Worm (Caenorhabditis elegans) whole organism, L4 larva: ENCODE data around the gene ZK809.1.

Experiments
- D1046.2 ChIP-seq: fragments of 200-800 bp; sonication (Bioruptor generic); IDR thresholded peaks from 2 replicates; pipeline ENCODE4 v1.3.6; 2022; ENCODE audit warnings: missing genetic modification characterization, missing compliant biosample characterization
- F44E2.7 ChIP-seq: fragments of 200-800 bp; sonication (Bioruptor generic); IDR thresholded peaks from 2 replicates; pipeline ENCODE4 v2.1.2; 2022; ENCODE audit warnings: missing genetic modification characterization, missing compliant biosample characterization
- R02D3.7 ChIP-seq: fragments of 150-350 bp; sonication (generic microtip); optimal IDR thresholded peaks from 3 replicates; lab custom pipeline; 2014; ENCODE audit warnings: missing biosample characterization, missing genetic modification characterization
- T20F7.1 ChIP-seq: fragments of 200-800 bp; sonication (Bioruptor generic); optimal IDR thresholded peaks from 2 replicates; lab custom pipeline; 2018; ENCODE audit warnings: mild to moderate bottlenecking, missing genetic modification characterization, missing compliant biosample characterization
- Y75B8A.6 ChIP-seq: fragments of 200-800 bp; sonication (Bioruptor generic); IDR thresholded peaks from 2 replicates; pipeline ENCODE4 v1.3.6; 2022; ENCODE audit warnings: missing genetic modification reagents, missing genetic modification characterization, missing compliant biosample characterization
- ZK337.2 ChIP-seq: fragments of 200-800 bp; sonication (Bioruptor generic); IDR thresholded peaks from 2 replicates; pipeline ENCODE4 v1.3.6; 2022; ENCODE audit warnings: missing genetic modification reagents, missing genetic modification characterization, missing compliant biosample characterization
- aha-1 ChIP-seq: fragments of 150-350 bp; peaks from one replicate; lab custom pipeline; 2014; ENCODE audit warnings: missing biosample characterization, missing genetic modification characterization
- ama-1 ChIP-seq: fragments of 150-350 bp; optimal IDR thresholded peaks from 2 replicates; lab custom pipeline; 2014; ENCODE audit warnings: inconsistent platforms, mixed read lengths
- arid-1 ChIP-seq: fragments of 200-800 bp; sonication (Bioruptor generic); conservative IDR thresholded peaks from 2 replicates; pipeline ENCODE4 v1.3.6; 2022; ENCODE audit warnings: missing genetic modification reagents, missing genetic modification characterization, missing compliant biosample characterization
- attf-4 ChIP-seq: sonication (generic microtip); optimal IDR thresholded peaks from 3 replicates; lab custom pipeline; 2017; ENCODE audit warnings: missing biosample characterization, missing genetic modification characterization
- ceh-32 ChIP-seq: sonication (generic microtip); optimal IDR thresholded peaks from 2 replicates; lab custom pipeline; 2016; ENCODE audit warnings: mild to moderate bottlenecking, missing genetic modification characterization, missing compliant biosample characterization; ENCODE audit not compliant: poor library complexity
- ceh-44 ChIP-seq: fragments of 200-800 bp; sonication (Bioruptor generic); IDR thresholded peaks from 2 replicates; pipeline ENCODE4 v1.3.6; 2022; ENCODE audit warnings: missing genetic modification reagents, missing genetic modification characterization, missing compliant biosample characterization
- ces-1 ChIP-seq: fragments of 150-350 bp; sonication (generic microtip); optimal IDR thresholded peaks from 4 replicates; lab custom pipeline; 2014; ENCODE audit warnings: missing biosample characterization, missing genetic modification reagents, missing genetic modification characterization
- cey-2 ChIP-seq: sonication (generic microtip); optimal IDR thresholded peaks from 3 replicates; lab custom pipeline; 2017; ENCODE audit warnings: missing genetic modification characterization, mild to moderate bottlenecking, missing compliant biosample characterization, antibody characterized with exemption, borderline replicate concordance; ENCODE audit not compliant: insufficient read depth
- ctbp-1 ChIP-seq: fragments of 200-800 bp; sonication (Bioruptor generic); IDR thresholded peaks from 2 replicates; pipeline ENCODE4 v1.3.6; 2022; ENCODE audit warnings: missing genetic modification reagents, missing genetic modification characterization, missing compliant biosample characterization
- daf-16 ChIP-seq, 3 experiments: sonication (generic microtip); optimal IDR thresholded peaks; 2 replicates each; lab custom pipeline; 2016 to 2017; ENCODE audit warnings: missing genetic modification characterization in 3 of 3, missing genetic modification reagents in 3 of 3, mild to moderate bottlenecking in 2 of 3, missing compliant biosample characterization in 2 of 3, missing biosample characterization in 1 of 3, moderate library complexity in 1 of 3
- dmd-8 ChIP-seq: fragments of 200-800 bp; sonication (Bioruptor generic); IDR thresholded peaks from 2 replicates; pipeline ENCODE4 v1.3.6; 2022; ENCODE audit warnings: missing genetic modification characterization, missing compliant biosample characterization
- dmd-9 ChIP-seq: fragments of 200-800 bp; sonication (Bioruptor generic); IDR thresholded peaks from 2 replicates; pipeline ENCODE4 v1.3.6; 2022; ENCODE audit warnings: missing genetic modification reagents, missing genetic modification characterization, missing compliant biosample characterization
- dpl-1 ChIP-seq: fragments of 150-350 bp; optimal IDR thresholded peaks from 2 replicates; lab custom pipeline; 2014; ENCODE audit warnings: missing biosample characterization, missing genetic modification reagents, missing genetic modification characterization
- egl-27 ChIP-seq: sonication (generic microtip); optimal IDR thresholded peaks from 3 replicates; lab custom pipeline; 2017; ENCODE audit warnings: missing biosample characterization, missing genetic modification reagents, missing genetic modification characterization
- fos-1 ChIP-seq: fragments of 150-350 bp; optimal IDR thresholded peaks from 2 replicates; lab custom pipeline; 2014; ENCODE audit warnings: missing biosample characterization, missing genetic modification characterization
- gei-8 ChIP-seq: fragments of 200-800 bp; sonication (Bioruptor generic); optimal IDR thresholded peaks from 2 replicates; lab custom pipeline; 2018; ENCODE audit warnings: mild to moderate bottlenecking, missing genetic modification characterization, missing compliant biosample characterization
- hlh-11 ChIP-seq: fragments of 200-800 bp; sonication (Bioruptor generic); optimal IDR thresholded peaks from 2 replicates; lab custom pipeline; 2018; ENCODE audit warnings: mild to moderate bottlenecking, missing genetic modification characterization, missing compliant biosample characterization
- hmg-1.1 ChIP-seq: fragments of 200-800 bp; sonication (Bioruptor generic); IDR thresholded peaks from 2 replicates; pipeline ENCODE4 v1.3.6; 2022; ENCODE audit warnings: missing genetic modification reagents, missing genetic modification characterization, missing compliant biosample characterization
- jun-1 ChIP-seq: fragments of 150-350 bp; optimal IDR thresholded peaks from 2 replicates; lab custom pipeline; 2014; ENCODE audit warnings: missing biosample characterization, missing genetic modification reagents, missing genetic modification characterization
- lin-1 ChIP-seq: fragments of 200-800 bp; sonication (Bioruptor generic); IDR thresholded peaks from 2 replicates; pipeline ENCODE4 v1.3.6; 2022; ENCODE audit warnings: missing genetic modification reagents, missing genetic modification characterization, missing compliant biosample characterization
- lin-13 ChIP-seq: fragments of 150-350 bp; optimal IDR thresholded peaks from 2 replicates; lab custom pipeline; 2014; ENCODE audit warnings: missing biosample characterization, missing genetic modification reagents, missing genetic modification characterization
- lin-15B ChIP-seq: fragments of 150-350 bp; sonication (generic microtip); optimal IDR thresholded peaks from 3 replicates; lab custom pipeline; 2014; ENCODE audit warnings: missing biosample characterization, missing genetic modification characterization
- lin-29 ChIP-seq: fragments of 200-800 bp; sonication (Bioruptor generic); IDR thresholded peaks from 2 replicates; pipeline ENCODE4 v1.3.6; 2022; ENCODE audit warnings: missing genetic modification reagents, missing genetic modification characterization, missing compliant biosample characterization
- lin-38 ChIP-seq: fragments of 200-800 bp; sonication (Bioruptor generic); IDR thresholded peaks from 2 replicates; pipeline ENCODE4 v1.3.6; 2022; ENCODE audit warnings: missing genetic modification reagents, missing genetic modification characterization, missing compliant biosample characterization
- lir-3 ChIP-seq: sonication (generic microtip); optimal IDR thresholded peaks from 2 replicates; lab custom pipeline; 2016; ENCODE audit warnings: mild to moderate bottlenecking, missing genetic modification characterization, missing compliant biosample characterization
- mes-2 ChIP-seq: sonication (generic microtip); optimal IDR thresholded peaks from 2 replicates; lab custom pipeline; 2016; ENCODE audit warnings: missing genotype, mild to moderate bottlenecking, missing genetic modification characterization, missing compliant biosample characterization; ENCODE audit not compliant: poor library complexity, severe bottlenecking
- nhr-10 ChIP-seq: fragments of 150-350 bp; optimal IDR thresholded peaks from 2 replicates; lab custom pipeline; 2014; ENCODE audit warnings: missing biosample characterization, missing genetic modification characterization
- nhr-11 ChIP-seq: fragments of 150-350 bp; optimal IDR thresholded peaks from 2 replicates; lab custom pipeline; 2014; ENCODE audit warnings: missing biosample characterization, missing genetic modification characterization
- nhr-237 ChIP-seq: sonication (generic microtip); optimal IDR thresholded peaks from 2 replicates; lab custom pipeline; 2017; ENCODE audit warnings: missing biosample characterization, missing genetic modification characterization
- nhr-41 ChIP-seq: fragments of 200-800 bp; sonication (Bioruptor generic); IDR thresholded peaks from 2 replicates; pipeline ENCODE4 v1.3.6; 2022; ENCODE audit warnings: missing genetic modification reagents, missing genetic modification characterization, missing compliant biosample characterization
- nhr-42 ChIP-seq: fragments of 200-800 bp; sonication (Bioruptor generic); IDR thresholded peaks from 2 replicates; pipeline ENCODE4 v1.3.6; 2022; ENCODE audit warnings: missing genetic modification characterization, missing compliant biosample characterization
- nhr-76 ChIP-seq: fragments of 150-350 bp; optimal IDR thresholded peaks from 2 replicates; lab custom pipeline; 2014; ENCODE audit warnings: missing biosample characterization, missing genetic modification characterization
- nhr-77 ChIP-seq: fragments of 150-350 bp; optimal IDR thresholded peaks from 2 replicates; lab custom pipeline; 2014; ENCODE audit warnings: missing biosample characterization, missing genetic modification characterization
- pha-4 ChIP-seq, 2 experiments: fragments of 150-350 bp in 1 of 2; fragments of 200-800 bp in 1 of 2; sonication (Bioruptor generic) in 1 of 2; IDR thresholded peaks in 1 of 2; optimal IDR thresholded peaks in 1 of 2; 2 replicates each; pipeline versions ENCODE4 v1.3.6 to Lab custom; 2014 to 2022; ENCODE audit warnings: missing genetic modification characterization in 2 of 2, missing genetic modification reagents in 2 of 2, missing biosample characterization in 1 of 2, missing compliant biosample characterization in 1 of 2
- rbr-2 ChIP-seq: sonication (generic microtip); optimal IDR thresholded peaks from 2 replicates; lab custom pipeline; 2016; ENCODE audit warnings: missing genotype, missing genetic modification characterization, missing compliant biosample characterization
- saeg-2 ChIP-seq: fragments of 200-800 bp; sonication (Bioruptor generic); IDR thresholded peaks from 2 replicates; pipeline ENCODE4 v1.3.6; 2022; ENCODE audit warnings: missing genetic modification reagents, missing genetic modification characterization, missing compliant biosample characterization
- set-16 ChIP-seq: fragments of 200-800 bp; sonication (Bioruptor generic); IDR thresholded peaks from 2 replicates; pipeline ENCODE4 v1.3.6; 2022; ENCODE audit warnings: missing genetic modification reagents, missing genetic modification characterization, missing compliant biosample characterization
- spr-1 ChIP-seq: sonication (generic microtip); optimal IDR thresholded peaks from 2 replicates; lab custom pipeline; 2016; ENCODE audit warnings: mild to moderate bottlenecking, missing genetic modification characterization, missing compliant biosample characterization
- unc-130 ChIP-seq: sonication (generic microtip); optimal IDR thresholded peaks from 2 replicates; lab custom pipeline; 2016; ENCODE audit warnings: missing genetic modification reagents, missing genetic modification characterization, missing compliant biosample characterization
- zag-1 ChIP-seq: fragments of 150-350 bp; optimal IDR thresholded peaks from 2 replicates; lab custom pipeline; 2014; ENCODE audit warnings: missing biosample characterization, missing genetic modification characterization
- zfp-3 ChIP-seq: fragments of 200-800 bp; sonication (Bioruptor generic); conservative IDR thresholded peaks from 2 replicates; pipeline ENCODE4 v1.3.6; 2022; ENCODE audit warnings: missing genetic modification reagents, missing genetic modification characterization, missing compliant biosample characterization
- zip-11 ChIP-seq: fragments of 200-800 bp; sonication (Bioruptor generic); IDR thresholded peaks from 2 replicates; pipeline ENCODE4 v1.3.6; 2022; ENCODE audit warnings: missing genetic modification characterization, missing compliant biosample characterization

ZK809.1 gene

DNA sequence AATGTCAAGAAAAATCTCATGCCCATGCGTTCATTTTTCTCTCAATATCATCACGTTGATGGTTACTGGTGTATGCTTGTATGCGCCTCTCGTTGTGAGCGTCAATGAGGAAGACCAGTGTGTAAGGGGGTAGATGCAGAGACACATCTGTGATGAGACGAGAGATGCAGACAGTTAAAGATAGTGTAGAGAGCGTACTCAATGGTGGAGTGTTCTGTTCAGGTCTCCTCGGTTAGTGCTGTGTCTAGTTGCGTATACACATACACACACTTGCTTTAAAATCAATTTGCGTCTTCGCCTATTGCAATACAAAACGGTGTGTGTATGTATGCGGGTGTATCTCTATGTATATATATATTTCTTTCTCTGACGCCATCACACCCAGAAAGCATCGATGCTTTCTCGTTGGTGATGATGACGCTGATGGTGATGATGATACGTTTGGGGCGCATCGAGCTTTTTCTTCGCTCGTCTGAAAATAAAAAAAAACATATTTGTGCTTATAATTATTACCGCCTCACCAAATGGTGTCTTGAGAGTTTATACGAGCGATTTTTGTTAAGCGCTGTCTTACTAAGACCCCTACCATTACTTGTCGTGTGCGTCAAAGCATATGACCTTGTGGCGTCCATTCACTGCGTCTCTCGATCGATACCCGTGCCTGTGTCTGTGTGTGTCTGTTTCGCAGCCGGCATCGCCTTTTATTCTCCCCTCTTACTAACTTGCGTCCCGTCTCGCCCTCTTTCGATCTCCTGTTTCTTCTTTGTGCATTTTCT lies 48.3 kb upstream of the ZK809.1 start, which contains the start of gene F40F11.3 (continued):
- peak; percentile 33; the same call in 1 of the 2 replicates for TF ChIP-seq dmd-9 (GFP tag; lab: Robert Waterston, UW)
- TF ChIP-seq aha-1 (tag; lab: Kevin White, UChicago): peak; percentile 96
- no peak for TF ChIP-seq nhr-76 (tag; lab: Kevin White, UChicago)
- TF ChIP-seq dpl-1: peak; percentile 57
- TF ChIP-seq ama-1 (lab: Kevin White, UChicago): no peak
- no peak for TF ChIP-seq zag-1 (tag; lab: Kevin White, UChicago)
- TF ChIP-seq nhr-11 (tag; lab: Kevin White, UChicago): peak; percentile 73
- TF ChIP-seq daf-16 (GFP tag; optimal IDR thresholded peaks at IDR 0.05; lab: Kevin White, UChicago): peak; percentile 49 to 64
- peak; percentile 78 for TF ChIP-seq daf-16 (tag; optimal IDR thresholded peaks at IDR 0.05; lab: Kevin White, UChicago)
- TF ChIP-seq jun-1: peak; percentile 28
- TF ChIP-seq attf-4 (tag; lab: Kevin White, UChicago): peak; percentile 38
- TF ChIP-seq nhr-41: peak; percentile 63; the same call in 1 of the 2 replicates
- peak; percentile 30; the same call in 1 of the 2 replicates for TF ChIP-seq pha-4 (GFP tag; IDR thresholded peaks at IDR 0.05; lab: Robert Waterston, UW)
- peak; percentile 62 for TF ChIP-seq pha-4 (tag; optimal IDR thresholded peaks at IDR 0.05; lab: Kevin White, UChicago)
- no peak for TF ChIP-seq zip-11
- peak; percentile 79 for TF ChIP-seq T20F7.1 (GFP tag; lab: Kevin White, UChicago)
- TF ChIP-seq dmd-8 (GFP tag; lab: Robert Waterston, UW): peak; percentile 25; the same call in 1 of the 2 replicates
- TF ChIP-seq arid-1 (GFP tag; lab: Robert Waterston, UW): peak; percentile 73
- peak; percentile 74 for TF ChIP-seq ctbp-1 (GFP tag; lab: Robert Waterston, UW)
- peak; percentile 56 for TF ChIP-seq ces-1
- TF ChIP-seq lir-3 (tag; lab: Kevin White, UChicago): no peak
- TF ChIP-seq nhr-237 (tag; lab: Kevin White, UChicago): no peak
- 0 out of 2 replicates have a peak, but pooled peaks have one; percentile 8 for TF ChIP-seq ceh-44 (GFP tag; lab: Robert Waterston, UW)
- peak; percentile 58; the same call in 1 of the 2 replicates for TF ChIP-seq zfp-3
- no peak for TF ChIP-seq nhr-10 (tag; lab: Kevin White, UChicago)
- peak; percentile 67 for TF ChIP-seq lin-38
- no peak; the same call in 1 of the 2 replicates for TF ChIP-seq D1046.2 (GFP tag; lab: Robert Waterston, UW)
- TF ChIP-seq nhr-42 (GFP tag; lab: Robert Waterston, UW): peak; percentile 64; the same call in 1 of the 2 replicates
- no peak for TF ChIP-seq unc-130 (GFP tag; lab: Kevin White, UChicago)
- peak; percentile 95 for TF ChIP-seq hmg-1.1
- TF ChIP-seq nhr-77 (tag; lab: Kevin White, UChicago): peak; percentile 17
- peak; percentile 59 for TF ChIP-seq gei-8 (GFP tag; lab: Kevin White, UChicago)
- peak; percentile 83 for TF ChIP-seq mes-2 (tag; lab: Kevin White, UChicago)
- no peak for TF ChIP-seq lin-29 (GFP tag; lab: Robert Waterston, UW)
- peak; percentile 86 for TF ChIP-seq rbr-2 (tag; lab: Kevin White, UChicago)
- TF ChIP-seq lin-1 (GFP tag; lab: Robert Waterston, UW): no peak; the same call in 1 of the 2 replicates
- no peak for TF ChIP-seq Y75B8A.6 (GFP tag; lab: Robert Waterston, UW)
- TF ChIP-seq fos-1: no peak
- TF ChIP-seq saeg-2 (GFP tag; lab: Robert Waterston, UW): no peak
- peak; percentile 65; the same call in 1 of the 2 replicates for TF ChIP-seq ZK337.2 (GFP tag; lab: Robert Waterston, UW)
- TF ChIP-seq F44E2.7 (GFP tag; lab: Robert Waterston, UW): no peak
- no peak for TF ChIP-seq set-16
- no peak for TF ChIP-seq egl-27 (tag; lab: Kevin White, UChicago)
- peak; percentile 95 for TF ChIP-seq hlh-11 (tag; lab: Kevin White, UChicago)
- peak; percentile 55 for TF ChIP-seq spr-1 (tag; lab: Kevin White, UChicago)
- TF ChIP-seq R02D3.7: no peak
- no peak for TF ChIP-seq cey-2
- no peak for TF ChIP-seq ceh-32
- no peak for TF ChIP-seq lin-13
- no peak for TF ChIP-seq lin-15B (tag; lab: Kevin White, UChicago)
